Worm (Caenorhabditis elegans) whole organism, late embryonic: ENCODE data around the gene M163.8.

Source experiments
- ceh-48 ChIP-seq: sonication (generic microtip); optimal IDR thresholded peaks from 2 replicates; lab custom pipeline; 2016; ENCODE audit warnings: missing genetic modification characterization, inconsistent platforms, missing compliant biosample characterization
- fax-1 ChIP-seq: sonication (generic microtip); optimal IDR thresholded peaks from 2 replicates; lab custom pipeline; 2016; ENCODE audit warnings: missing genotype, missing genetic modification characterization, missing compliant biosample characterization
- nhr-11 ChIP-seq: fragments of 150-350 bp; optimal IDR thresholded peaks from 2 replicates; lab custom pipeline; 2014; ENCODE audit warnings: missing biosample characterization, missing genetic modification characterization
- zip-5 ChIP-seq: sonication (generic microtip); optimal IDR thresholded peaks from 2 replicates; lab custom pipeline; 2016; ENCODE audit warnings: missing genetic modification characterization, missing compliant biosample characterization

- TF ChIP-seq nhr-11 (no peak), ceh-48 (tag; lab: Kevin White, UChicago) (no peak), zip-5 (tag; lab: Kevin White, UChicago) (no peak), fax-1 (no peak)
Observed at ce11 chrX:14495785-14496184, 10.9 kb downstream of the M163.8 start, which contains the start of gene ztf-14.
